Worm (Caenorhabditis elegans) whole organism, late embryonic: Measurements from ENCODE around the gene Y42A5A.1.

ENCODE experiments used
- C08G9.2 ChIP-seq: sonication (generic microtip); optimal IDR thresholded peaks from 2 replicates; lab custom pipeline; 2016; ENCODE audit warnings: mild to moderate bottlenecking, missing genetic modification characterization, moderate library complexity, missing compliant biosample characterization
- C38D4.7 ChIP-seq: fragments of 200-800 bp; sonication (Bioruptor generic); optimal IDR thresholded peaks from 2 replicates; lab custom pipeline; 2018; ENCODE audit warnings: mild to moderate bottlenecking, missing genetic modification characterization, moderate library complexity, missing compliant biosample characterization
- F13H6.1 ChIP-seq: sonication (generic microtip); optimal IDR thresholded peaks from 2 replicates; lab custom pipeline; 2016; ENCODE audit warnings: missing genetic modification characterization, missing compliant biosample characterization
- K02D7.2 ChIP-seq: sonication (generic microtip); optimal IDR thresholded peaks from 2 replicates; lab custom pipeline; 2017; ENCODE audit warnings: mild to moderate bottlenecking, missing genetic modification characterization, missing compliant biosample characterization
- K09A11.1 ChIP-seq: sonication (generic microtip); optimal IDR thresholded peaks from 2 replicates; lab custom pipeline; 2017; ENCODE audit warnings: antibody characterized with exemption, mild to moderate bottlenecking, missing genetic modification characterization, missing compliant biosample characterization; ENCODE audit not compliant: insufficient read depth
- T23F11.4 ChIP-seq: fragments of 200-800 bp; sonication (Bioruptor generic); optimal IDR thresholded peaks from 2 replicates; lab custom pipeline; 2018; ENCODE audit warnings: mild to moderate bottlenecking, missing genetic modification characterization, missing compliant biosample characterization
- ama-1 ChIP-seq: fragments of 150-350 bp; optimal IDR thresholded peaks from 2 replicates; lab custom pipeline; 2014
- ceh-14 ChIP-seq: sonication (generic microtip); optimal IDR thresholded peaks from 2 replicates; lab custom pipeline; 2016; ENCODE audit warnings: missing genotype, missing genetic modification characterization, missing compliant biosample characterization
- ceh-18 ChIP-seq: sonication (generic microtip); optimal IDR thresholded peaks from 2 replicates; lab custom pipeline; 2016; ENCODE audit warnings: missing genetic modification characterization, missing compliant biosample characterization
- ceh-19 ChIP-seq: fragments of 200-800 bp; sonication (Bioruptor generic); optimal IDR thresholded peaks from 2 replicates; lab custom pipeline; 2018; ENCODE audit warnings: mild to moderate bottlenecking, missing genetic modification characterization, missing compliant biosample characterization
- ceh-2 ChIP-seq: sonication (generic microtip); optimal IDR thresholded peaks from 2 replicates; lab custom pipeline; 2016; ENCODE audit warnings: missing genotype, missing genetic modification characterization, missing compliant biosample characterization
- ceh-22 ChIP-seq: sonication (generic microtip); optimal IDR thresholded peaks from 2 replicates; lab custom pipeline; 2017; ENCODE audit warnings: missing biosample characterization, missing genetic modification characterization
- ceh-30 ChIP-seq: fragments of 150-350 bp; optimal IDR thresholded peaks from 2 replicates; lab custom pipeline; 2014; ENCODE audit warnings: missing biosample characterization, missing genetic modification characterization
- ceh-31 ChIP-seq: sonication (generic microtip); optimal IDR thresholded peaks from 2 replicates; lab custom pipeline; 2016; ENCODE audit warnings: missing genetic modification characterization, missing compliant biosample characterization
- ceh-34 ChIP-seq: sonication (generic microtip); optimal IDR thresholded peaks from 2 replicates; lab custom pipeline; 2016; ENCODE audit warnings: mild to moderate bottlenecking, missing genetic modification characterization, missing compliant biosample characterization
- ceh-48 ChIP-seq: sonication (generic microtip); optimal IDR thresholded peaks from 2 replicates; lab custom pipeline; 2016; ENCODE audit warnings: missing genetic modification characterization, inconsistent platforms, missing compliant biosample characterization
- ceh-6 ChIP-seq: fragments of 200-800 bp; sonication (Bioruptor generic); optimal IDR thresholded peaks from 2 replicates; lab custom pipeline; 2018; ENCODE audit warnings: mild to moderate bottlenecking, missing genetic modification characterization, missing compliant biosample characterization
- ceh-9 ChIP-seq: sonication (generic microtip); optimal IDR thresholded peaks from 2 replicates; lab custom pipeline; 2016; ENCODE audit warnings: mild to moderate bottlenecking, missing genetic modification characterization, inconsistent platforms, missing compliant biosample characterization
- che-1 ChIP-seq: sonication (generic microtip); optimal IDR thresholded peaks from 2 replicates; lab custom pipeline; 2016; ENCODE audit warnings: mild to moderate bottlenecking, missing genetic modification characterization, missing compliant biosample characterization
- dmd-4 ChIP-seq: sonication (generic microtip); optimal IDR thresholded peaks from 2 replicates; lab custom pipeline; 2016; ENCODE audit warnings: borderline replicate concordance, missing genetic modification characterization, missing compliant biosample characterization
- dve-1 ChIP-seq: sonication (generic microtip); optimal IDR thresholded peaks from 2 replicates; lab custom pipeline; 2017; ENCODE audit warnings: antibody characterized with exemption, mild to moderate bottlenecking, missing genetic modification characterization, missing compliant biosample characterization
- elt-2 ChIP-seq: sonication (generic microtip); optimal IDR thresholded peaks from 2 replicates; lab custom pipeline; 2016; ENCODE audit warnings: missing genetic modification reagents, missing genetic modification characterization, missing compliant biosample characterization
- elt-4 ChIP-seq: sonication (generic microtip); optimal IDR thresholded peaks from 2 replicates; lab custom pipeline; 2016; ENCODE audit warnings: missing genetic modification characterization, missing compliant biosample characterization
- ets-4 ChIP-seq: sonication (generic microtip); optimal IDR thresholded peaks from 2 replicates; lab custom pipeline; 2016; ENCODE audit warnings: missing genetic modification characterization, missing compliant biosample characterization
- eyg-1 ChIP-seq: sonication (generic microtip); optimal IDR thresholded peaks from 2 replicates; lab custom pipeline; 2016; ENCODE audit warnings: missing genotype, missing genetic modification characterization, missing compliant biosample characterization
- fax-1 ChIP-seq: sonication (generic microtip); optimal IDR thresholded peaks from 2 replicates; lab custom pipeline; 2016; ENCODE audit warnings: missing genotype, missing genetic modification characterization, missing compliant biosample characterization
- fkh-10 ChIP-seq: fragments of 150-350 bp; optimal IDR thresholded peaks from 2 replicates; lab custom pipeline; 2014; ENCODE audit warnings: missing biosample characterization, missing genetic modification reagents, missing genetic modification characterization
- fkh-6 ChIP-seq: sonication (generic microtip); optimal IDR thresholded peaks from 2 replicates; lab custom pipeline; 2016; ENCODE audit warnings: missing genetic modification characterization, missing compliant biosample characterization
- gmeb-2 ChIP-seq: sonication (generic microtip); optimal IDR thresholded peaks from 2 replicates; lab custom pipeline; 2016; ENCODE audit warnings: missing genetic modification characterization, inconsistent platforms, missing compliant biosample characterization
- hlh-15 ChIP-seq: sonication (generic microtip); optimal IDR thresholded peaks from 2 replicates; lab custom pipeline; 2016; ENCODE audit warnings: missing genetic modification characterization, missing compliant biosample characterization
- hlh-30 ChIP-seq: sonication (generic microtip); optimal IDR thresholded peaks from 2 replicates; lab custom pipeline; 2017; ENCODE audit warnings: antibody characterized with exemption, missing genetic modification characterization, missing compliant biosample characterization; ENCODE audit not compliant: insufficient read depth
- hlh-8 ChIP-seq: sonication (generic microtip); optimal IDR thresholded peaks from 2 replicates; lab custom pipeline; 2016; ENCODE audit warnings: missing genotype, missing genetic modification characterization, missing compliant biosample characterization
- lim-6 ChIP-seq: sonication (generic microtip); optimal IDR thresholded peaks from 2 replicates; lab custom pipeline; 2016; ENCODE audit warnings: missing genetic modification characterization, missing compliant biosample characterization
- lin-11 ChIP-seq: fragments of 200-800 bp; sonication (Bioruptor generic); optimal IDR thresholded peaks from 2 replicates; lab custom pipeline; 2018; ENCODE audit warnings: mild to moderate bottlenecking, missing genetic modification characterization, missing compliant biosample characterization
- madf-2 ChIP-seq: sonication (generic microtip); optimal IDR thresholded peaks from 2 replicates; lab custom pipeline; 2017; ENCODE audit warnings: missing genetic modification characterization, missing compliant biosample characterization
- mec-3 ChIP-seq: sonication (generic microtip); optimal IDR thresholded peaks from 2 replicates; lab custom pipeline; 2016; ENCODE audit warnings: borderline replicate concordance, missing genetic modification characterization, missing compliant biosample characterization
- nfya-1 ChIP-seq: sonication (generic microtip); optimal IDR thresholded peaks from 2 replicates; lab custom pipeline; 2017; ENCODE audit warnings: missing genetic modification characterization, mild to moderate bottlenecking, missing compliant biosample characterization, antibody characterized with exemption, moderate library complexity
- nhr-11 ChIP-seq: fragments of 150-350 bp; optimal IDR thresholded peaks from 2 replicates; lab custom pipeline; 2014; ENCODE audit warnings: missing biosample characterization, missing genetic modification characterization
- npax-4 ChIP-seq: sonication (generic microtip); optimal IDR thresholded peaks from 2 replicates; lab custom pipeline; 2016; ENCODE audit warnings: missing genetic modification characterization, missing compliant biosample characterization
- pha-2 ChIP-seq: sonication (generic microtip); optimal IDR thresholded peaks from 2 replicates; lab custom pipeline; 2017; ENCODE audit warnings: mild to moderate bottlenecking, missing genetic modification characterization, missing compliant biosample characterization
- pqm-1 ChIP-seq: sonication (generic microtip); optimal IDR thresholded peaks from 2 replicates; lab custom pipeline; 2016; ENCODE audit warnings: missing genetic modification characterization, missing compliant biosample characterization
- pros-1 ChIP-seq: fragments of 150-350 bp; optimal IDR thresholded peaks from 2 replicates; lab custom pipeline; 2014; ENCODE audit warnings: missing biosample characterization, missing genetic modification reagents, missing genetic modification characterization
- ref-2 ChIP-seq: sonication (generic microtip); optimal IDR thresholded peaks from 2 replicates; lab custom pipeline; 2016; ENCODE audit warnings: missing genetic modification characterization, missing compliant biosample characterization
- sdc-2 ChIP-seq: sonication (generic microtip); optimal IDR thresholded peaks from 2 replicates; lab custom pipeline; 2016; ENCODE audit warnings: missing genotype, missing genetic modification characterization, missing compliant biosample characterization
- sox-2 ChIP-seq: fragments of 200-800 bp; sonication (Bioruptor generic); IDR thresholded peaks from 2 replicates; pipeline ENCODE4 v1.3.6; 2022; ENCODE audit warnings: missing genetic modification reagents, missing genetic modification characterization, missing compliant biosample characterization
- sox-4 ChIP-seq: sonication (generic microtip); optimal IDR thresholded peaks from 2 replicates; lab custom pipeline; 2017; ENCODE audit warnings: mild to moderate bottlenecking, missing genetic modification characterization, inconsistent platforms, missing compliant biosample characterization
- syd-9 ChIP-seq: sonication (generic microtip); optimal IDR thresholded peaks from 2 replicates; lab custom pipeline; 2016; ENCODE audit warnings: mild to moderate bottlenecking, missing genetic modification characterization, moderate library complexity, missing compliant biosample characterization
- unc-42 ChIP-seq: sonication (generic microtip); optimal IDR thresholded peaks from 2 replicates; lab custom pipeline; 2016; ENCODE audit warnings: missing genotype, missing genetic modification characterization, missing compliant biosample characterization
- unc-55 ChIP-seq: sonication (generic microtip); optimal IDR thresholded peaks from 2 replicates; lab custom pipeline; 2017; ENCODE audit warnings: missing biosample characterization, missing genetic modification reagents, missing genetic modification characterization
- unc-86 ChIP-seq: sonication (generic microtip); optimal IDR thresholded peaks from 2 replicates; lab custom pipeline; 2016; ENCODE audit warnings: missing genetic modification characterization, missing compliant biosample characterization
- ztf-16 ChIP-seq: sonication (generic microtip); optimal IDR thresholded peaks from 2 replicates; lab custom pipeline; 2017; ENCODE audit warnings: missing genetic modification characterization, missing compliant biosample characterization

The Y42A5A.1 gene

DNA sequence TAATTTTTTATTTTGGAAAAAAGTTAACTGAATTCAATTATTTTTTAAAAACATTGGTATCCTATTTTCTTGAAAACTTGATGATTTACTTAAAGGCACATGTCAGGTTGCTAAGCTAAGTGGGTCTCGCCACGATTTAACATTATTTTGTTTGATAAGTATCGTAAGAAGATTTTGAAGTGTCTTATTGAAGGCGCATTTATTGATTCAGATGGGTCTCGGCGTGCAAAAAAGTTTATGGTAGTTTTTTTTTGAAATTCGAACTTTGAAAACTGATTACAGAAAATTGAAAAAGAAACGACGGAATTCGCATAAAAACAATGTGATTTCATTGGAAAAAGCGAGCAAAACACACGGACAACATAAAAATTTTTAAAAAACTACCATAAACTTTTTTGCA, 4.8 kb upstream of the Y42A5A.1 start:
- TF ChIP-seq sdc-2 (tag; lab: Kevin White, UChicago) (no peak), ceh-48 (tag; lab: Kevin White, UChicago) (no peak), dmd-4 (no peak), hlh-8 (tag; lab: Kevin White, UChicago) (no peak), C08G9.2 (no peak), hlh-15 (no peak), ceh-30 (tag; lab: Kevin White, UChicago) (no peak), ets-4 (tag; lab: Kevin White, UChicago) (no peak), ref-2 (tag; lab: Kevin White, UChicago) (no peak), syd-9 (no peak), fkh-10 (GFP tag; lab: Kevin White, UChicago) (no peak), ceh-18 (tag; lab: Kevin White, UChicago) (no peak), K02D7.2 (tag; lab: Kevin White, UChicago) (no peak), elt-4 (tag; lab: Kevin White, UChicago) (no peak), nfya-1 (tag; lab: Kevin White, UChicago) (no peak), nhr-11 (tag; lab: Kevin White, UChicago) (no peak), lim-6 (no peak), T23F11.4 (GFP tag; lab: Kevin White, UChicago) (no peak), unc-42 (no peak), gmeb-2 (tag; lab: Kevin White, UChicago) (no peak)
- TF ChIP-seq, all 69 proteins: peak for 0

DNA sequence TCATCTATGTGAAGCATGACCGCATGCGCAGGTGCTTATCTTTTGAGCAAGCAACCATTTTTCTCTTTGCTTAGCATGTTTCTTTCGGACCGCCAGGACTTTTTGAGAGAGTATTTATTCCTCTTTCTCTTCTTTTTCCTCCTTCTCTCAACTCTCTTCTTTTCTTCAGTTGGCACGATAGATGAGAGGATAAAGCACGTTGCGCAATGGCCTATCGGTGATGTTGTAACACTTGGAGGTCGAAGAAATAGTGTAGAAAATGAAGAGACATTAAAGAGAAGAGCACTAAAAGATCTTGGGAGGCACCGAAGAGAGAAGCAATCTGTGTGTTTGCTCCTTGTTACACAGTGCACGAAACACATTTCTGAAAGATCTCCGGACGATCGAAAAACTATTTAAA, 4.1 kb upstream of the Y42A5A.1 start:
- TF ChIP-seq ceh-2 (tag; lab: Kevin White, UChicago) (peak; percentile 27), sox-2 (GFP tag; lab: Robert Waterston, UW) (no peak), C08G9.2 (no peak), unc-86 (tag; lab: Kevin White, UChicago) (no peak), fkh-10 (GFP tag; lab: Kevin White, UChicago) (no peak), elt-4 (tag; lab: Kevin White, UChicago) (no peak), hlh-30 (tag; lab: Kevin White, UChicago) (no peak), ref-2 (tag; lab: Kevin White, UChicago) (peak; percentile 3), ceh-19 (GFP tag; lab: Kevin White, UChicago) (no peak), nhr-11 (tag; lab: Kevin White, UChicago) (no peak), ceh-18 (tag; lab: Kevin White, UChicago) (peak; percentile 88), npax-4 (tag; lab: Kevin White, UChicago) (no peak), sox-4 (no peak), ceh-14 (tag; lab: Kevin White, UChicago) (no peak), pha-2 (tag; lab: Kevin White, UChicago) (peak; percentile 55), mec-3 (tag; lab: Kevin White, UChicago) (no peak), F13H6.1 (tag; lab: Kevin White, UChicago) (peak; percentile 16), ztf-16 (no peak), che-1 (tag; lab: Kevin White, UChicago) (no peak), elt-2 (tag; lab: Kevin White, UChicago) (no peak), hlh-8 (tag; lab: Kevin White, UChicago) (no peak), C38D4.7 (no peak), ceh-6 (GFP tag; lab: Kevin White, UChicago) (no peak), lin-11 (no peak), ceh-9 (tag; lab: Kevin White, UChicago) (no peak), ceh-31 (peak; percentile 53), gmeb-2 (tag; lab: Kevin White, UChicago) (no peak), hlh-15 (no peak), dve-1 (tag; lab: Kevin White, UChicago) (no peak), ama-1 (lab: Kevin White, UChicago) (no peak), fax-1 (tag; lab: Kevin White, UChicago) (no peak), ceh-22 (tag; lab: Kevin White, UChicago) (peak; percentile 62), ceh-34 (no peak), sdc-2 (tag; lab: Kevin White, UChicago) (no peak), pqm-1 (no peak), lim-6 (no peak), eyg-1 (no peak), fkh-6 (tag; lab: Kevin White, UChicago) (no peak), ceh-48 (tag; lab: Kevin White, UChicago) (no peak), K09A11.1 (no peak), unc-55 (peak; percentile 79), madf-2 (tag; lab: Kevin White, UChicago) (no peak), K02D7.2 (tag; lab: Kevin White, UChicago) (no peak), pros-1 (tag; lab: Kevin White, UChicago) (no peak)
